Worm (Caenorhabditis elegans): ENCODE results near the gene acl-3.

DNA sequence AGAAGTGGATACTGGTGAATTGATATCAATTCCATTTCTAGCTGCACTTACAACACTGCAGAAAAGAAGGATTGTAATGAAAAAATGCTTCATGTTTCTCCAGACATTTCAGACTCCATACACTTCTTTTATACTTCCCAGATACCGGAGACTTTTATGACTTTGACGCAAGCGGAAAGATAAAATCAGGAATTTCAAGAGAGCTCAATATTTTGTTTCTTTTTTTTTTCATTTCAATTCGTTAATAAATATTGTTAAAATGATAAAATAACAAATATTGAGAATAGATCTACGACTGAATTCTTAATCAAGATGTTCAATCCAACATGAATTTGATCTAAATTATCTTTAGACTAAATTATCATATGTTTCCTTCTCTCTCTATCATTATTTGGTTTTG is 26.3 kb downstream of the acl-3 start, which contains the start of gene lys-5:
- no peak for TF ChIP-seq ceh-19 (GFP tag; optimal IDR thresholded peaks at IDR 0.05)
- TF ChIP-seq fkh-10 (GFP tag; optimal IDR thresholded peaks at IDR 0.05): no peak
- TF ChIP-seq tbx-2 (tag; optimal IDR thresholded peaks at IDR 0.05): no peak
- no peak for TF ChIP-seq ahr-1 (tag; optimal IDR thresholded peaks at IDR 0.05)
- TF ChIP-seq hlh-6 (tag; optimal IDR thresholded peaks at IDR 0.05): no peak
- no peak for TF ChIP-seq ref-2 (tag; optimal IDR thresholded peaks at IDR 0.05)
- no peak for TF ChIP-seq ama-1 (optimal IDR thresholded peaks at IDR 0.05)
- no peak for TF ChIP-seq ceh-45 (GFP tag; IDR thresholded peaks at IDR 0.05)
- TF ChIP-seq fkh-6 (tag; optimal IDR thresholded peaks at IDR 0.05): no peak

Data from whole organism, late embryonic.